Worm (Caenorhabditis elegans) whole organism, mixed stage, embryonic: ENCODE data around the gene rps-22.

Source experiments
- M03D4.4 ChIP-seq: sonication (generic microtip); optimal IDR thresholded peaks from 2 replicates; lab custom pipeline; 2017; ENCODE audit warnings: mild to moderate bottlenecking, missing genetic modification characterization, missing compliant biosample characterization
- bed-3 ChIP-seq: fragments of 200-800 bp; sonication (Bioruptor generic); optimal IDR thresholded peaks from 3 replicates; lab custom pipeline; 2018; ENCODE audit warnings: mild to moderate bottlenecking, missing genetic modification characterization, moderate library complexity, missing compliant biosample characterization
- blmp-1 ChIP-seq: fragments of 150-350 bp; optimal IDR thresholded peaks from 2 replicates; lab custom pipeline; 2014; ENCODE audit warnings: missing biosample characterization, missing genetic modification characterization
- ceh-39 ChIP-seq: fragments of 150-350 bp; optimal IDR thresholded peaks from 2 replicates; lab custom pipeline; 2014; ENCODE audit warnings: missing biosample characterization, missing genetic modification characterization
- ceh-43 ChIP-seq: fragments of 200-800 bp; sonication (Bioruptor generic); optimal IDR thresholded peaks from 2 replicates; lab custom pipeline; 2018; ENCODE audit warnings: mild to moderate bottlenecking, missing genetic modification characterization, moderate library complexity, missing compliant biosample characterization
- ceh-83 ChIP-seq: fragments of 200-800 bp; sonication (Bioruptor generic); optimal IDR thresholded peaks from 2 replicates; lab custom pipeline; 2018; ENCODE audit warnings: mild to moderate bottlenecking, missing genetic modification characterization, missing compliant biosample characterization
- ces-1 ChIP-seq: fragments of 150-350 bp; optimal IDR thresholded peaks from 2 replicates; lab custom pipeline; 2014; ENCODE audit warnings: missing biosample characterization, missing genetic modification reagents, missing genetic modification characterization
- cnd-1 ChIP-seq: fragments of 200-800 bp; sonication (Bioruptor generic); optimal IDR thresholded peaks from 2 replicates; lab custom pipeline; 2018; ENCODE audit warnings: mild to moderate bottlenecking, missing genetic modification characterization, missing compliant biosample characterization
- drap-1 ChIP-seq: fragments of 200-800 bp; sonication (Bioruptor generic); optimal IDR thresholded peaks from 3 replicates; lab custom pipeline; 2018; ENCODE audit warnings: mild to moderate bottlenecking, missing genetic modification characterization, missing compliant biosample characterization
- elt-1 ChIP-seq: sonication (generic microtip); optimal IDR thresholded peaks from 2 replicates; lab custom pipeline; 2017; ENCODE audit warnings: missing genetic modification characterization, mild to moderate bottlenecking, missing compliant biosample characterization, antibody characterized with exemption, moderate library complexity, borderline replicate concordance; ENCODE audit not compliant: insufficient read depth
- elt-3 ChIP-seq: fragments of 150-350 bp; optimal IDR thresholded peaks from 2 replicates; lab custom pipeline; 2014; ENCODE audit warnings: missing biosample characterization, missing genetic modification characterization
- flh-1 ChIP-seq: fragments of 200-800 bp; sonication (Bioruptor generic); optimal IDR thresholded peaks from 2 replicates; lab custom pipeline; 2018; ENCODE audit warnings: mild to moderate bottlenecking, missing genetic modification characterization, moderate library complexity, missing compliant biosample characterization
- ham-2 ChIP-seq: fragments of 200-800 bp; sonication (Bioruptor generic); optimal IDR thresholded peaks from 2 replicates; lab custom pipeline; 2018; ENCODE audit warnings: mild to moderate bottlenecking, missing genetic modification characterization, missing compliant biosample characterization
- hlh-1 ChIP-seq: fragments of 150-350 bp; optimal IDR thresholded peaks from 2 replicates; lab custom pipeline; 2014; ENCODE audit warnings: missing biosample characterization, missing genetic modification reagents, missing genetic modification characterization
- lin-13 ChIP-seq: fragments of 150-350 bp; optimal IDR thresholded peaks from 2 replicates; lab custom pipeline; 2014; ENCODE audit warnings: missing biosample characterization, missing genetic modification characterization
- lin-32 ChIP-seq: fragments of 200-800 bp; sonication (Bioruptor generic); optimal IDR thresholded peaks from 2 replicates; lab custom pipeline; 2018; ENCODE audit warnings: mild to moderate bottlenecking, missing genetic modification characterization, missing compliant biosample characterization
- lsy-2 ChIP-seq: fragments of 150-350 bp; optimal IDR thresholded peaks from 2 replicates; lab custom pipeline; 2014; ENCODE audit warnings: missing biosample characterization, missing genetic modification characterization
- mab-5 ChIP-seq: fragments of 150-350 bp; optimal IDR thresholded peaks from 2 replicates; lab custom pipeline; 2014; ENCODE audit warnings: missing biosample characterization, missing genetic modification characterization
- mep-1 ChIP-seq: fragments of 150-350 bp; optimal IDR thresholded peaks from 2 replicates; lab custom pipeline; 2017; ENCODE audit warnings: missing biosample characterization, missing genetic modification reagents, missing genetic modification characterization, inconsistent platforms
- mls-2 ChIP-seq: sonication (generic microtip); optimal IDR thresholded peaks from 2 replicates; lab custom pipeline; 2016; ENCODE audit warnings: mild to moderate bottlenecking, missing genetic modification characterization, moderate library complexity, missing compliant biosample characterization
- nhr-12 ChIP-seq: fragments of 150-350 bp; optimal IDR thresholded peaks from 2 replicates; lab custom pipeline; 2014; ENCODE audit warnings: missing biosample characterization, missing genetic modification characterization
- nhr-2 ChIP-seq: fragments of 150-350 bp; optimal IDR thresholded peaks from 2 replicates; lab custom pipeline; 2014; ENCODE audit warnings: missing biosample characterization, missing genetic modification characterization
- nhr-237 ChIP-seq: fragments of 150-350 bp; optimal IDR thresholded peaks from 2 replicates; lab custom pipeline; 2014; ENCODE audit warnings: missing biosample characterization, missing genetic modification characterization
- nhr-28 ChIP-seq: fragments of 150-350 bp; optimal IDR thresholded peaks from 2 replicates; lab custom pipeline; 2014; ENCODE audit warnings: missing biosample characterization, missing genetic modification characterization
- nhr-76 ChIP-seq: sonication (generic microtip); optimal IDR thresholded peaks from 2 replicates; lab custom pipeline; 2017; ENCODE audit warnings: missing biosample characterization, missing genetic modification characterization
- pha-4 ChIP-seq: fragments of 150-350 bp; optimal IDR thresholded peaks from 2 replicates; lab custom pipeline; 2018; ENCODE audit warnings: missing biosample characterization, missing genetic modification reagents, missing genetic modification characterization
- sem-2 ChIP-seq: fragments of 200-800 bp; sonication (Bioruptor generic); optimal IDR thresholded peaks from 2 replicates; lab custom pipeline; 2018; ENCODE audit warnings: mild to moderate bottlenecking, missing genetic modification characterization, missing compliant biosample characterization
- snpc-4 ChIP-seq: fragments of 150-350 bp; optimal IDR thresholded peaks from 2 replicates; lab custom pipeline; 2014; ENCODE audit warnings: missing biosample characterization, missing genetic modification characterization
- sptf-1 ChIP-seq: sonication (generic microtip); optimal IDR thresholded peaks from 2 replicates; lab custom pipeline; 2017; ENCODE audit warnings: mild to moderate bottlenecking, missing genetic modification characterization, moderate library complexity, missing compliant biosample characterization
- tbx-8 ChIP-seq: fragments of 200-800 bp; sonication (Bioruptor generic); optimal IDR thresholded peaks from 2 replicates; lab custom pipeline; 2018; ENCODE audit warnings: mild to moderate bottlenecking, missing genetic modification characterization, moderate library complexity, missing compliant biosample characterization
- unc-120 ChIP-seq: sonication (generic microtip); optimal IDR thresholded peaks from 2 replicates; lab custom pipeline; 2017; ENCODE audit warnings: missing genetic modification characterization, missing compliant biosample characterization; ENCODE audit not compliant: poor library complexity, severe bottlenecking
- unc-39 ChIP-seq: fragments of 150-350 bp; optimal IDR thresholded peaks from 2 replicates; lab custom pipeline; 2014; ENCODE audit warnings: missing biosample characterization, missing genetic modification characterization
- unc-62 ChIP-seq: fragments of 150-350 bp; optimal IDR thresholded peaks from 2 replicates; lab custom pipeline; 2014; ENCODE audit warnings: missing biosample characterization, missing genetic modification reagents, missing genetic modification characterization
- zip-8 ChIP-seq: fragments of 150-350 bp; optimal IDR thresholded peaks from 2 replicates; lab custom pipeline; 2014; ENCODE audit warnings: missing biosample characterization, missing genetic modification characterization
- ztf-11 ChIP-seq: fragments of 150-350 bp; optimal IDR thresholded peaks from 2 replicates; lab custom pipeline; 2014; ENCODE audit warnings: missing biosample characterization, missing genetic modification characterization

rps-22 gene

DNA sequence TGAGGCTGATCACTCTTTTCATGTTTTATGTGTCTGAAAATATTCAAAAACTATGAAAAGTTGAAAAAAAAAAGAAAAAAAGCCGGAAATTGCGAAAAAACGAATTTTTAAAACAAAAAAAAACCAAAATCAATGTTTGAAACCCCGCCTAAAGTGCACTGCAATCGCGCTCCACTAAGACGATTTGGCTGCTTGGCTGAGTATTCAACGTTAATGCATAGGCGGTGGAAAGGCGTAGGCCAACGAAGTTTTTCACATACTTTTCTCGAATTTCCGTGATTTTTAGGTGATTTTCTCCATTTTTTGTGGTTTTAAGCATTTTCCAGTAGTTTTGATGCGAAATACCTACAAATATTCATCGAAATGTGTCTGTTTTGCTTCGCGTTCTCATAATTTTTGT lies at the start of gene rps-22, which contains the start of gene polh-1:
Gene rps-22, plus strand, starts transcription at position 300 of the 400 bp plus-strand sequence.
Gene polh-1, minus strand, starts transcription at position 34 of the 400 bp plus-strand sequence.
- TF ChIP-seq drap-1 (GFP tag; lab: Kevin White, UChicago) (peak; percentile 16), zip-8 (tag; lab: Kevin White, UChicago) (no peak), pha-4 (peak; percentile 94), elt-3 (peak; percentile 19), unc-120 (no peak), nhr-237 (peak; percentile 90), flh-1 (GFP tag; lab: Kevin White, UChicago) (no peak), nhr-76 (tag; lab: Kevin White, UChicago) (no peak), mab-5 (peak; percentile 49), sem-2 (GFP tag; lab: Kevin White, UChicago) (no peak), bed-3 (GFP tag; lab: Kevin White, UChicago) (no peak), hlh-1 (tag; lab: Kevin White, UChicago) (peak; percentile 77), ceh-83 (peak; percentile 52), ceh-43 (no peak), ceh-39 (tag; lab: Kevin White, UChicago) (peak; percentile 81), lsy-2 (tag; lab: Kevin White, UChicago) (peak; percentile 90), snpc-4 (no peak), M03D4.4 (tag; lab: Kevin White, UChicago) (peak; percentile 33), mls-2 (no peak), lin-32 (no peak), unc-39 (tag; lab: Kevin White, UChicago) (no peak), unc-62 (GFP tag; lab: Kevin White, UChicago) (peak; percentile 53), nhr-12 (tag; lab: Kevin White, UChicago) (no peak), mep-1 (tag; lab: Kevin White, UChicago) (peak; percentile 98), nhr-2 (tag; lab: Kevin White, UChicago) (peak; percentile 23), lin-13 (tag; lab: Kevin White, UChicago) (peak; percentile 97), cnd-1 (tag; lab: Kevin White, UChicago) (peak; percentile 23), nhr-28 (no peak), ztf-11 (tag; lab: Kevin White, UChicago) (no peak), ces-1 (peak; percentile 85), ham-2 (GFP tag; lab: Kevin White, UChicago) (no peak), blmp-1 (tag; lab: Kevin White, UChicago) (no peak), elt-1 (tag; lab: Kevin White, UChicago) (no peak), tbx-8 (GFP tag; lab: Kevin White, UChicago) (no peak), sptf-1 (tag; lab: Kevin White, UChicago) (peak; percentile 75)

DNA sequence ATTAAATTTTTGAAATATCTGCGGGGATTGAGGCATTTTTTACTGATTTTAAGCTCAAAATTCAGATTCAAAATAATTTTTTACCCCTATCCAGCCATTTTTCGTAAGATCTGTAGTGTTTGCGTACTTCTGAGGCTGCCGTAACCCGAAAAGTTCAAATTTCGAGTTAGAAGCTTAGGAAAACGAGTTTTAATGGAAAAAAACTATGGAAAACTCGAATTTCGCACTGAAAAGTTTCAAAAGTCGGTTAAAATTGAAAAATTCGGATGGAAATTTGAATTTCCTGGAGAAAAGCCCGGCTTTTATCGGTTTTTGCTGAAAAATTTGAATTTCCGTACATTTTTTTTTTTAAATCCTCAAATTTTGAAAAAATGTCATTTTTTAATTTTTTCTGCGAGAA lies 46.4 kb upstream of the rps-22 start:
- no peak for TF ChIP-seq unc-39 (tag; lab: Kevin White, UChicago)

DNA sequence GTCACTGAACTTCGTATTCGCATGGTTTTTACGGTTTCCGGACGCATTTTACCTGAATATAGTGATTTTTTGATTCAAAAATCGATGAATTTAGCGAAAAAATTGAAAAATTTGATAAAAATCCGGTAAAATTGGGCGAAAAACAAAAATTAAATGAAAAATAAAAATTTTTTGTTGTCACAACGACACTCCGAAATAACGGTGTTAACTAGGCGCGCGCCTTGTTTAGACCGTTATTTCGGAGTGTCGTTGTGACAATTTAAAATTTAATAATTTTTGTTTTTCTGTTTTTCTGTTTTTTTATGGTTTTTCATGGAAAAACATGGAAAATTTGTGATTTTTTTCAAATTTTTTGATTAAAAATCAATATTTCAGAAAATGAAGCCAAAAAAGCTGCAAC lies 44.7 kb upstream of the rps-22 start, which contains the start of the genes B0524.6 and pqn-41:
Gene B0524.6, minus strand, starts transcription at position 52 of the 400 bp plus-strand sequence.
Gene pqn-41, plus strand, starts transcription at position 370 of the 400 bp plus-strand sequence.
- TF ChIP-seq pha-4: peak; percentile 30
- no peak for TF ChIP-seq blmp-1 (tag; lab: Kevin White, UChicago)
- TF ChIP-seq M03D4.4 (tag; lab: Kevin White, UChicago): no peak
- no peak for TF ChIP-seq unc-62 (GFP tag; lab: Kevin White, UChicago)
- TF ChIP-seq ceh-43: no peak
- no peak for TF ChIP-seq unc-39 (tag; lab: Kevin White, UChicago)
- TF ChIP-seq elt-3: no peak
- peak; percentile 79 for TF ChIP-seq lsy-2 (tag; lab: Kevin White, UChicago)
- TF ChIP-seq hlh-1 (tag; lab: Kevin White, UChicago): no peak
- TF ChIP-seq mls-2: no peak
- peak; percentile 93 for TF ChIP-seq ces-1
- no peak for TF ChIP-seq elt-1 (tag; lab: Kevin White, UChicago)
- TF ChIP-seq ztf-11 (tag; lab: Kevin White, UChicago): no peak
- TF ChIP-seq nhr-28: no peak
- TF ChIP-seq ceh-39 (tag; lab: Kevin White, UChicago): no peak
- peak; percentile 6 for TF ChIP-seq mab-5
- peak; percentile 60 for TF ChIP-seq lin-13 (tag; lab: Kevin White, UChicago)
- no peak for TF ChIP-seq mep-1 (tag; lab: Kevin White, UChicago)
- TF ChIP-seq lin-32: no peak
- TF ChIP-seq nhr-2 (tag; lab: Kevin White, UChicago): no peak
- no peak for TF ChIP-seq bed-3 (GFP tag; lab: Kevin White, UChicago)
- TF ChIP-seq nhr-237: peak; percentile 39
- TF ChIP-seq cnd-1 (tag; lab: Kevin White, UChicago): no peak
- TF ChIP-seq nhr-12 (tag; lab: Kevin White, UChicago): no peak
- no peak for TF ChIP-seq snpc-4
- TF ChIP-seq, all 35 proteins: peak for 6
